Fruit fly (Drosophila melanogaster) whole organism, adult: Measurements from ENCODE around the gene CG34043.

Experiments
- CG5204 ChIP-seq: fragments of 200-800 bp; sonication (Bioruptor generic); optimal IDR thresholded peaks from 2 replicates; lab custom pipeline; 2016; ENCODE audit warnings: missing biosample characterization, missing genetic modification characterization
- CG7101 ChIP-seq: fragments of 200-800 bp; sonication (Bioruptor generic); optimal IDR thresholded peaks from 2 replicates; lab custom pipeline; 2018; ENCODE audit warnings: missing biosample characterization, mild to moderate bottlenecking, missing genetic modification characterization, moderate library complexity

dm6 chr2L:10278658-10279057 is 2.0 kb downstream of the CG34043 start, which contains the start of gene Utx:
- no peak for TF ChIP-seq CG7101 (tag; lab: Kevin White, UChicago)
- no peak for TF ChIP-seq CG5204
